Fruit fly (Drosophila melanogaster): ENCODE measurements around the gene CG14810.

CG14810 gene

DNA sequence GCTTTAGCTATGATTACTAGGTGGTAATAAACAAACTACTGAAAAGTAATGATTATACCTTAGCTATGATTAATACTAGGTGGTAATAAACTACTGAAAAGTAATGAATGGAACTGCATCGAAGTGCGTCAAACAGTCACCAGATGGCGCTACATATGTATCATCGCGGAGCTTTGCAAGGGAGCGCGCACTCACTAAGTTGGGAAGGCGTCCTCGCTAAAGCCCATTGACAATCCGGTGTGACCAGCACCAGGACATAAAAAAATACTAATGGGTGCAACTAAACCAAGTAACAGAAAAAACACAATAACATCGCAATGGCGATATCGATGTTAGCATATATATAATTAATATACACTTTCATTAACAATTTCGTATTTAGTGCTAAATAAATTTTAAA is 47.5 kb downstream of the CG14810 start:
- TF ChIP-seq noc (tag; optimal IDR thresholded peaks at IDR 0.05) = no peak

Data from whole organism, larva.